Fruit fly (Drosophila melanogaster): ENCODE results near the gene Ir7d.

Ir7d gene

DNA sequence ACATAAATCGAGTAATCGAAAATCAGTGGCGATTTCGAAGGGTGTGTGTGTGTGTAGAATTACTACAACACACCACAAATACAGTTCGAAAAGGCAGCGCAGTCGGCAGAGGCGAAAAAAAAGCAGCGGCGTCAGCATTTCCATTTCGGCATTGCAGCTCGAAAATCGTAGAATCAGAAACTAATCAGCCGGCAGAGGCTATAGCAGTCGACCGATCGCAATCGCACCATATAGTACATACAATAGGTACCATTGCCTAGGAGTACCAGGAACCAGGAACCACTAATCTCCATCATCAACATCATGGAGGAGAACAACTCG, 30.4 kb upstream of the Ir7d start:
- TF ChIP-seq pad (GFP tag; optimal IDR thresholded peaks at IDR 0.05) (no peak), tj (GFP tag; optimal IDR thresholded peaks at IDR 0.05) (peak; percentile 96)

- TF ChIP-seq Hr96 (GFP tag; optimal IDR thresholded peaks at IDR 0.05) (peak; percentile 95), kay (GFP tag; ENCODE audit: borderline replicate concordance) (peak; percentile 2), toe (GFP tag; optimal IDR thresholded peaks at IDR 0.05) (peak; percentile 69), Mnt (GFP tag; optimal IDR thresholded peaks at IDR 0.05) (peak; percentile 84), CG7101 (tag; optimal IDR thresholded peaks at IDR 0.05) (peak; percentile 92), CG5204 (GFP tag; optimal IDR thresholded peaks at IDR 0.05) (no peak), bab1 (GFP tag; optimal IDR thresholded peaks at IDR 0.05) (peak; percentile 88), tj (GFP tag; optimal IDR thresholded peaks at IDR 0.05) (no peak), cic (GFP tag; optimal IDR thresholded peaks at IDR 0.05) (peak; percentile 55), CG1620 (GFP tag; optimal IDR thresholded peaks at IDR 0.05) (peak; percentile 86), Clk (GFP tag; optimal IDR thresholded peaks at IDR 0.05) (peak; percentile 72), CG14711 (tag; optimal IDR thresholded peaks at IDR 0.05) (peak; percentile 87), CG11617 (GFP tag; optimal IDR thresholded peaks at IDR 0.05) (peak; percentile 89), Crg-1 (GFP tag; optimal IDR thresholded peaks at IDR 0.05) (peak; percentile 71), ovo (GFP tag; optimal IDR thresholded peaks at IDR 0.05) (peak; percentile 99), CG33017 (tag; optimal IDR thresholded peaks at IDR 0.05) (peak; percentile 78), pad (GFP tag; optimal IDR thresholded peaks at IDR 0.05) (peak; percentile 99), CG7045 (GFP tag; optimal IDR thresholded peaks at IDR 0.05) (peak; percentile 81), CG12768 (GFP tag; optimal IDR thresholded peaks at IDR 0.05) (peak; percentile 84), cnc (optimal IDR thresholded peaks at IDR 0.05) (no peak)
Observed at dm6 chrX:7908239-7909068, 29.8 kb upstream of the Ir7d start, which contains the start of the genes dpr14 and spidey. Gene dpr14 (minus strand): TSS chrX:7908286. Gene spidey (plus strand): TSS chrX:7908931.

DNA sequence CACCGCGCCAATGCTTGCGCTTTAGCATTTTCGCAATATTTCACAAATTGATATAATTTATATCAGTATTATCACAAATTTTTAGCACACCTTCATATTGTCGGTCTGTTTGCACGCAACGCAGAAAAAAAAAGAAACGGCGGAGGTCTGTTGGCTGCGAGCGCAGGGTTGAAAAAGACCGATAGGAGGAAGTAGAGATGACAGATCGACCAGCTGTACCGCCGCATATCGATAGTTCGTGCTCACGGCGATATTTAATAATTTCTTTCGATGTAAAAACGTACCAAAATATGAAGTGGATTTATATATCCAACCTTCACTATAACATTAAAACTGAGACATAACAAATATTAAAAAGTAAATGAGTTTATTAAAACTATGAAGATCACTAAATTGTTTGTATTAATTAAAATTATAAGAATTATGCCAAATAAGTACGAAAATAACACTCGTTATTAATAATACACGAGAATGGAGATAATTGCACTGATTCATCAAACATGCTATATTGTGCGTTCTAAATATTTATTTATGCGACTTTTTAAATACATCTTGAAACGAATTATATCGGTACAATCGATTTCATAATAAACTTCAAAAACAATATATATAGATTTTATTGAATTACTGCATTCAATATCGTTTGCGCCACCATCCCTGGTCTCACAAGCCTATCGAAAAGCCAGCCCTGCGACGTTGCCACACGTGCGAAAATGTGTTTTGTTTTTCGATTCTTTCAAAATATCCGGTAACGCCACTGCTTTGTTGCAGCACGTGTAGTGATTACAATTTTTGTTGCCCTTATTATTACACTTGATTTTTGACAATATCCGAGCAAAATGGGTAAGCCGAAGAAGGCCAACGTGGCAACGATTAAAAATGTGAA, 22.8 kb upstream of the Ir7d start, which contains the start of the genes RpS6 and bys:
Gene RpS6 (minus strand): TSS at position 179 of the 886 bp plus-strand sequence.
Gene bys (plus strand): TSS at position 728 of the 886 bp plus-strand sequence.
- TF ChIP-seq CG7045 (GFP tag; optimal IDR thresholded peaks at IDR 0.05) (no peak), CG14711 (tag; optimal IDR thresholded peaks at IDR 0.05) (peak; percentile 62), Hr96 (GFP tag; optimal IDR thresholded peaks at IDR 0.05) (peak; percentile 83), CG5204 (GFP tag; optimal IDR thresholded peaks at IDR 0.05) (no peak), Mnt (GFP tag; optimal IDR thresholded peaks at IDR 0.05) (peak; percentile 99), CG33017 (tag; optimal IDR thresholded peaks at IDR 0.05) (peak; percentile 40), tj (GFP tag; optimal IDR thresholded peaks at IDR 0.05) (peak; percentile 39), cnc (optimal IDR thresholded peaks at IDR 0.05) (no peak), cic (GFP tag; optimal IDR thresholded peaks at IDR 0.05) (no peak), Clk (GFP tag; optimal IDR thresholded peaks at IDR 0.05) (no peak), toe (GFP tag; optimal IDR thresholded peaks at IDR 0.05) (peak; percentile 57), kay (GFP tag; ENCODE audit: borderline replicate concordance) (no peak), Crg-1 (GFP tag; optimal IDR thresholded peaks at IDR 0.05) (peak; percentile 20), CG1620 (GFP tag; optimal IDR thresholded peaks at IDR 0.05) (peak; percentile 63), ovo (GFP tag; optimal IDR thresholded peaks at IDR 0.05) (peak; percentile 6), CG7101 (tag; optimal IDR thresholded peaks at IDR 0.05) (peak; percentile 69), CG11617 (GFP tag; optimal IDR thresholded peaks at IDR 0.05) (peak; percentile 84), CG12768 (GFP tag; optimal IDR thresholded peaks at IDR 0.05) (peak; percentile 13), bab1 (GFP tag; optimal IDR thresholded peaks at IDR 0.05) (peak; percentile 84), pad (GFP tag; optimal IDR thresholded peaks at IDR 0.05) (peak; percentile 54)

- no peak for TF ChIP-seq CG7045 (GFP tag; optimal IDR thresholded peaks at IDR 0.05)
- no peak for TF ChIP-seq Mnt (GFP tag; optimal IDR thresholded peaks at IDR 0.05)
- no peak for TF ChIP-seq CG1620 (GFP tag; optimal IDR thresholded peaks at IDR 0.05)
- TF ChIP-seq kay (GFP tag; ENCODE audit: borderline replicate concordance) = no peak
- TF ChIP-seq CG14711 (tag; optimal IDR thresholded peaks at IDR 0.05) = no peak
- TF ChIP-seq pad (GFP tag; optimal IDR thresholded peaks at IDR 0.05) = no peak
- no peak for TF ChIP-seq cnc (optimal IDR thresholded peaks at IDR 0.05)
- no peak for TF ChIP-seq tj (GFP tag; optimal IDR thresholded peaks at IDR 0.05)
- no peak for TF ChIP-seq CG33017 (tag; optimal IDR thresholded peaks at IDR 0.05)
- no peak for TF ChIP-seq CG7101 (tag; optimal IDR thresholded peaks at IDR 0.05)
- TF ChIP-seq cic (GFP tag; optimal IDR thresholded peaks at IDR 0.05) = no peak
Observed at dm6 chrX:7900659-7901058, 22.0 kb upstream of the Ir7d start.

dm6 chrX:7893411-7894122, 14.9 kb upstream of the Ir7d start, which contains the start of the genes CG45089, ND-MNLL and p115:
Gene CG45089 (minus strand): TSS chrX:7893798.
Gene ND-MNLL (minus strand): TSS chrX:7893798.
Gene p115 (plus strand): TSS chrX:7894031.
- TF ChIP-seq tj (GFP tag; optimal IDR thresholded peaks at IDR 0.05) (peak; percentile 61), pad (GFP tag; optimal IDR thresholded peaks at IDR 0.05) (peak; percentile 46), toe (GFP tag; optimal IDR thresholded peaks at IDR 0.05) (peak; percentile 55), Mnt (GFP tag; optimal IDR thresholded peaks at IDR 0.05) (peak; percentile 75), kay (GFP tag; ENCODE audit: borderline replicate concordance) (no peak), CG7045 (GFP tag; optimal IDR thresholded peaks at IDR 0.05) (peak; percentile 11), CG1620 (GFP tag; optimal IDR thresholded peaks at IDR 0.05) (peak; percentile 81), Hr96 (GFP tag; optimal IDR thresholded peaks at IDR 0.05) (peak; percentile 32), ovo (GFP tag; optimal IDR thresholded peaks at IDR 0.05) (peak; percentile 42), CG5204 (GFP tag; optimal IDR thresholded peaks at IDR 0.05) (peak; percentile 40), CG33017 (tag; optimal IDR thresholded peaks at IDR 0.05) (no peak), CG7101 (tag; optimal IDR thresholded peaks at IDR 0.05) (peak; percentile 76), CG11617 (GFP tag; optimal IDR thresholded peaks at IDR 0.05) (peak; percentile 67), Crg-1 (GFP tag; optimal IDR thresholded peaks at IDR 0.05) (peak; percentile 44), CG14711 (tag; optimal IDR thresholded peaks at IDR 0.05) (peak; percentile 96), cnc (optimal IDR thresholded peaks at IDR 0.05) (no peak), bab1 (GFP tag; optimal IDR thresholded peaks at IDR 0.05) (peak; percentile 80), Clk (GFP tag; optimal IDR thresholded peaks at IDR 0.05) (no peak)
